Worm (Caenorhabditis elegans) whole organism, L3 larva: Measurements from ENCODE around the gene rocf-1.

Experiments used
- R02D3.7 ChIP-seq: fragments of 150-350 bp; optimal IDR thresholded peaks from 2 replicates; lab custom pipeline; 2014; ENCODE audit warnings: missing biosample characterization, missing genetic modification characterization
- ZK546.5 ChIP-seq: sonication (generic microtip); optimal IDR thresholded peaks from 2 replicates; lab custom pipeline; 2017; ENCODE audit warnings: missing biosample characterization, missing genetic modification characterization
- aly-2 ChIP-seq: fragments of 150-350 bp; optimal IDR thresholded peaks from 2 replicates; lab custom pipeline; 2014; ENCODE audit warnings: missing biosample characterization, missing genetic modification characterization
- ceh-28 ChIP-seq: fragments of 150-350 bp; optimal IDR thresholded peaks from 2 replicates; lab custom pipeline; 2014; ENCODE audit warnings: missing biosample characterization, missing genetic modification reagents, missing genetic modification characterization
- ceh-82 ChIP-seq: fragments of 150-350 bp; optimal IDR thresholded peaks from 2 replicates; lab custom pipeline; 2014; ENCODE audit warnings: missing biosample characterization, missing genetic modification characterization
- ceh-9 ChIP-seq: sonication (generic microtip); optimal IDR thresholded peaks from 2 replicates; lab custom pipeline; 2018; ENCODE audit warnings: missing biosample characterization, missing genetic modification characterization
- daf-12 ChIP-seq: fragments of 150-350 bp; optimal IDR thresholded peaks from 2 replicates; lab custom pipeline; 2014; ENCODE audit warnings: missing biosample characterization, missing genetic modification reagents, missing genetic modification characterization
- egl-27 ChIP-seq: sonication (generic microtip); optimal IDR thresholded peaks from 4 replicates; lab custom pipeline; 2017; ENCODE audit warnings: missing biosample characterization, missing genetic modification reagents, missing genetic modification characterization
- egl-5 ChIP-seq: fragments of 150-350 bp; optimal IDR thresholded peaks from 2 replicates; lab custom pipeline; 2017; ENCODE audit warnings: missing biosample characterization, missing genetic modification reagents, missing genetic modification characterization, inconsistent platforms
- elt-1 ChIP-seq: fragments of 150-350 bp; optimal IDR thresholded peaks from 2 replicates; lab custom pipeline; 2014; ENCODE audit warnings: missing biosample characterization, missing genetic modification characterization
- elt-2 ChIP-seq: sonication (generic microtip); optimal IDR thresholded peaks from 2 replicates; lab custom pipeline; 2016; ENCODE audit warnings: missing genetic modification reagents, mild to moderate bottlenecking, missing genetic modification characterization, missing compliant biosample characterization
- elt-3 ChIP-seq, 3 experiments: fragments of 150-350 bp in 1 of 3; sonication (generic microtip) in 2 of 3; optimal IDR thresholded peaks; 2 replicates in 2 of 3; 4 replicates in 1 of 3; lab custom pipeline; 2014 to 2017; ENCODE audit warnings: missing biosample characterization in 3 of 3, missing genetic modification characterization in 3 of 3
- eor-1 ChIP-seq, 2 experiments: fragments of 150-350 bp; optimal IDR thresholded peaks; 2 replicates each; lab custom pipeline; 2014 to 2018; ENCODE audit warnings: missing biosample characterization in 2 of 2, missing genetic modification characterization in 2 of 2
- fkh-10 ChIP-seq: sonication (generic microtip); optimal IDR thresholded peaks from 2 replicates; lab custom pipeline; 2017; ENCODE audit warnings: missing biosample characterization, missing genetic modification reagents, missing genetic modification characterization
- fos-1 ChIP-seq: fragments of 150-350 bp; optimal IDR thresholded peaks from 2 replicates; lab custom pipeline; 2014; ENCODE audit warnings: missing biosample characterization, missing genetic modification characterization
- hmg-11 ChIP-seq: sonication (generic microtip); optimal IDR thresholded peaks from 2 replicates; lab custom pipeline; 2016; ENCODE audit warnings: missing genetic modification characterization, missing compliant biosample characterization
- lin-15B ChIP-seq: fragments of 150-350 bp; optimal IDR thresholded peaks from 2 replicates; lab custom pipeline; 2014; ENCODE audit warnings: missing biosample characterization, missing genetic modification characterization
- lin-39 ChIP-seq: fragments of 150-350 bp; optimal IDR thresholded peaks from 2 replicates; lab custom pipeline; 2018; ENCODE audit warnings: missing biosample characterization, missing genetic modification reagents, missing genetic modification characterization
- lsy-12 ChIP-seq: sonication (generic microtip); optimal IDR thresholded peaks from 2 replicates; lab custom pipeline; 2016; ENCODE audit warnings: mild to moderate bottlenecking, missing genetic modification characterization, missing compliant biosample characterization
- mdl-1 ChIP-seq: fragments of 150-350 bp; optimal IDR thresholded peaks from 2 replicates; lab custom pipeline; 2014; ENCODE audit warnings: missing biosample characterization, missing genetic modification characterization
- mml-1 ChIP-seq: fragments of 150-350 bp; sonication (generic microtip); optimal IDR thresholded peaks from 3 replicates; lab custom pipeline; 2014; ENCODE audit warnings: missing biosample characterization, missing genetic modification characterization
- nhr-11 ChIP-seq: fragments of 150-350 bp; optimal IDR thresholded peaks from 2 replicates; lab custom pipeline; 2014; ENCODE audit warnings: missing biosample characterization, missing genetic modification characterization
- nhr-12 ChIP-seq: fragments of 150-350 bp; optimal IDR thresholded peaks from 2 replicates; lab custom pipeline; 2014; ENCODE audit warnings: missing biosample characterization, missing genetic modification characterization
- nhr-23 ChIP-seq: fragments of 150-350 bp; optimal IDR thresholded peaks from 2 replicates; lab custom pipeline; 2014; ENCODE audit warnings: missing biosample characterization, missing genetic modification reagents, missing genetic modification characterization
- nhr-237 ChIP-seq: fragments of 150-350 bp; optimal IDR thresholded peaks from 2 replicates; lab custom pipeline; 2014; ENCODE audit warnings: missing biosample characterization, missing genetic modification characterization
- nhr-25 ChIP-seq: sonication (generic microtip); optimal IDR thresholded peaks from 2 replicates; lab custom pipeline; 2017; ENCODE audit warnings: missing biosample characterization, missing genetic modification characterization
- nhr-28 ChIP-seq: fragments of 150-350 bp; optimal IDR thresholded peaks from 2 replicates; lab custom pipeline; 2014; ENCODE audit warnings: missing biosample characterization, missing genetic modification characterization
- nhr-43 ChIP-seq: sonication (generic microtip); optimal IDR thresholded peaks from 2 replicates; lab custom pipeline; 2016; ENCODE audit warnings: mild to moderate bottlenecking, missing genetic modification characterization, missing compliant biosample characterization; ENCODE audit not compliant: poor library complexity, severe bottlenecking
- nhr-67 ChIP-seq: fragments of 150-350 bp; optimal IDR thresholded peaks from 2 replicates; lab custom pipeline; 2014; ENCODE audit warnings: missing biosample characterization, missing genetic modification characterization
- nhr-76 ChIP-seq: fragments of 150-350 bp; sonication (generic microtip); optimal IDR thresholded peaks from 5 replicates; lab custom pipeline; 2014; ENCODE audit warnings: missing biosample characterization, missing genetic modification characterization
- nhr-77 ChIP-seq: fragments of 150-350 bp; optimal IDR thresholded peaks from 2 replicates; lab custom pipeline; 2014; ENCODE audit warnings: missing biosample characterization, missing genetic modification characterization
- pha-4 ChIP-seq: fragments of 150-350 bp; optimal IDR thresholded peaks from 2 replicates; lab custom pipeline; 2014; ENCODE audit warnings: missing biosample characterization, missing genetic modification reagents, missing genetic modification characterization
- pqm-1 ChIP-seq: fragments of 150-350 bp; optimal IDR thresholded peaks from 2 replicates; lab custom pipeline; 2017; ENCODE audit warnings: missing biosample characterization, missing genetic modification characterization, inconsistent platforms
- sea-2 ChIP-seq: fragments of 150-350 bp; sonication (generic microtip); optimal IDR thresholded peaks from 4 replicates; lab custom pipeline; 2014; ENCODE audit warnings: missing biosample characterization, missing genetic modification reagents, missing genetic modification characterization
- skn-1 ChIP-seq: fragments of 150-350 bp; optimal IDR thresholded peaks from 2 replicates; lab custom pipeline; 2014; ENCODE audit warnings: missing biosample characterization, missing genetic modification characterization
- snpc-4 ChIP-seq: fragments of 150-350 bp; optimal IDR thresholded peaks from 2 replicates; lab custom pipeline; 2014; ENCODE audit warnings: missing biosample characterization, missing genetic modification characterization
- tbx-2 ChIP-seq: sonication (generic microtip); optimal IDR thresholded peaks from 2 replicates; lab custom pipeline; 2016; ENCODE audit warnings: mild to moderate bottlenecking, missing genetic modification characterization, missing compliant biosample characterization
- unc-39 ChIP-seq: sonication (generic microtip); optimal IDR thresholded peaks from 4 replicates; lab custom pipeline; 2017; ENCODE audit warnings: missing biosample characterization, missing genetic modification characterization
- zag-1 ChIP-seq: fragments of 150-350 bp; optimal IDR thresholded peaks from 2 replicates; lab custom pipeline; 2014; ENCODE audit warnings: missing biosample characterization, missing genetic modification characterization
- ztf-11 ChIP-seq: fragments of 150-350 bp; optimal IDR thresholded peaks from 2 replicates; lab custom pipeline; 2014; ENCODE audit warnings: missing biosample characterization, missing genetic modification characterization
- ztf-4 ChIP-seq: fragments of 150-350 bp; optimal IDR thresholded peaks from 2 replicates; lab custom pipeline; 2014; ENCODE audit warnings: missing biosample characterization, missing genetic modification characterization

The rocf-1 gene

DNA sequence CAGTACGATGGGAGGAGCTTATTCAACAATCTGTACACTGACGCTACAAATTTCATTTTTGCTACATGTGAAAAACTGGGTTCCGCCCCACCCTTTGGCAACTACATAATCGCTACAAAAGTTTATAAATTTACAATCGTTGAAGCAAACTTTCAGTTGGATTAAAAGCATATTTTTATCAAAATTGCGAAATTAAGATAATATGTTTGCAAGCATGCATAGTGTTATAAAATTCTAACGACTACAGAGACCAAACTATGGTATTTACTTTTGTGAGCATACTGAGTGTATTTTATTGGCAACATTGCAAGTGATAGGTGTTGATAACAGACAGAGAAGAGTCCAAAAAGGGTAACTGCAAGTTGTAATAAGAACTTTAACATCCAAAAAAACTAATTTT is 14.3 kb upstream of the rocf-1 start, which contains the start of gene C06B8.2:
Gene C06B8.2 (minus strand): TSS at position 153 of the 400 bp plus-strand sequence.
- TF ChIP-seq elt-2 (tag; lab: Kevin White, UChicago) (peak; percentile 40), pha-4 (peak; percentile 52), pqm-1 (tag; lab: Kevin White, UChicago) (peak; percentile 54), nhr-43 (tag; lab: Kevin White, UChicago) (no peak)

- no peak for TF ChIP-seq ceh-9 (tag; lab: Kevin White, UChicago)
- TF ChIP-seq tbx-2 (tag; lab: Kevin White, UChicago): no peak
- no peak for TF ChIP-seq elt-1 (tag; lab: Kevin White, UChicago)
- TF ChIP-seq snpc-4 (tag; lab: Kevin White, UChicago): no peak
- no peak for TF ChIP-seq ztf-11
- TF ChIP-seq sea-2 (GFP tag; lab: Kevin White, UChicago): no peak
- no peak for TF ChIP-seq unc-39
- no peak for TF ChIP-seq hmg-11 (tag; lab: Kevin White, UChicago)
Observed at ce11 chrV:15471029-15471428, 6.7 kb upstream of the rocf-1 start, which contains the start of gene dpf-1. Gene dpf-1, plus strand, starts transcription at chrV:15471329.

DNA sequence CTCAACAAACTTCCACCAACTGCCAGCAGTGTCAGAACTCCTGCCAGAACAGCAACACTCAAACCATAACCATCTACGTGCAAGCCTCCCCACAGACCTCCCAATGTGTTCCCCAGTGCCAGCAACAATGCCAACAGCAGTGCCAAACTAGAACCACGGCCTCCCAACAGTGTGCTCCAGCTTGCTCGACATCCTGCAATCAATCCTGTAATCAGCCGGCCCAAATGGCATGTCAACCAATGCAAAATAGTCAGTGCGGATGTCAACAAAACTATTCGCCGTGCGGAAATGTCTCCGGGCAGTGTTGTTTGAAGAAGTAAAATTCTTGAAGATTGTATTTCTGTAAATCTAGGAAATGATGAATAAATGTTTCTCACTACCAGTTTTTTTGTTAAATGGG is 2.4 kb upstream of the rocf-1 start:
- TF ChIP-seq lin-39 (tag; lab: Kevin White, UChicago): no peak
- no peak for TF ChIP-seq elt-1 (tag; lab: Kevin White, UChicago)
- TF ChIP-seq mml-1: no peak
- no peak for TF ChIP-seq R02D3.7 (tag; lab: Kevin White, UChicago)
- no peak for TF ChIP-seq nhr-76 (tag; lab: Kevin White, UChicago)
- TF ChIP-seq nhr-28: no peak
- TF ChIP-seq ztf-11: no peak
- no peak for TF ChIP-seq nhr-23
- TF ChIP-seq snpc-4 (tag; lab: Kevin White, UChicago): no peak
- no peak for TF ChIP-seq elt-3 (tag; optimal IDR thresholded peaks at IDR 0.05; lab: Kevin White, UChicago)
- no peak for TF ChIP-seq zag-1
- no peak for TF ChIP-seq aly-2
- TF ChIP-seq pqm-1 (tag; lab: Kevin White, UChicago): no peak
- no peak for TF ChIP-seq lsy-12 (tag; lab: Kevin White, UChicago)
- TF ChIP-seq nhr-77 (tag; lab: Kevin White, UChicago): no peak
- TF ChIP-seq, all 47 proteins: peak for 0

- TF ChIP-seq ztf-11: no peak
- no peak for TF ChIP-seq snpc-4 (tag; lab: Kevin White, UChicago)
Observed at ce11 chrV:15466017-15466416, 1.7 kb upstream of the rocf-1 start.

ce11 chrV:15465032-15465727 is 878 bp upstream of the rocf-1 start, which contains the start of gene pqn-71:
Gene pqn-71, plus strand, starts transcription at chrV:15465677.
- TF ChIP-seq nhr-237: no peak
- TF ChIP-seq ceh-28: no peak
- TF ChIP-seq nhr-11: peak; percentile 14
- TF ChIP-seq snpc-4 (tag; lab: Kevin White, UChicago): peak; percentile 64
- no peak for TF ChIP-seq ztf-4 (tag; lab: Kevin White, UChicago)
- peak; percentile 56 for TF ChIP-seq hmg-11 (tag; lab: Kevin White, UChicago)
- peak; percentile 76 for TF ChIP-seq nhr-76 (tag; lab: Kevin White, UChicago)
- TF ChIP-seq mdl-1 (tag; lab: Kevin White, UChicago): peak; percentile 11
- no peak for TF ChIP-seq ztf-11
- no peak for TF ChIP-seq ZK546.5 (tag; lab: Kevin White, UChicago)
- no peak for TF ChIP-seq nhr-28
- peak; percentile 54 for TF ChIP-seq R02D3.7 (tag; lab: Kevin White, UChicago)
- peak; percentile 63 for TF ChIP-seq lin-39 (tag; lab: Kevin White, UChicago)
- TF ChIP-seq skn-1 (tag; lab: Kevin White, UChicago): peak; percentile 70
- peak; percentile 67 for TF ChIP-seq lin-15B (tag; lab: Kevin White, UChicago)
- TF ChIP-seq lsy-12 (tag; lab: Kevin White, UChicago): peak; percentile 71
- TF ChIP-seq nhr-25 (tag; lab: Kevin White, UChicago): peak; percentile 77
- TF ChIP-seq fkh-10: no peak
- peak; percentile 85 for TF ChIP-seq tbx-2 (tag; lab: Kevin White, UChicago)
- TF ChIP-seq zag-1: no peak
- peak; percentile 68 for TF ChIP-seq pqm-1 (tag; lab: Kevin White, UChicago)
- TF ChIP-seq nhr-23: peak; percentile 81
- no peak for TF ChIP-seq daf-12 (tag; lab: Kevin White, UChicago)
- TF ChIP-seq egl-5 (tag; lab: Kevin White, UChicago): no peak
- peak in 1 of 3 experiments; percentile 76 for TF ChIP-seq elt-3 (tag; optimal IDR thresholded peaks at IDR 0.05; lab: Kevin White, UChicago)
- TF ChIP-seq pha-4: no peak
- no peak for TF ChIP-seq eor-1 (tag; optimal IDR thresholded peaks at IDR 0.05; lab: Kevin White, UChicago)
- peak; percentile 83 for TF ChIP-seq fos-1 (tag; lab: Kevin White, UChicago)
- peak; percentile 40 for TF ChIP-seq ceh-82 (tag; lab: Kevin White, UChicago)
- no peak for TF ChIP-seq nhr-67 (tag; lab: Kevin White, UChicago)
- TF ChIP-seq ceh-9 (tag; lab: Kevin White, UChicago): no peak
- TF ChIP-seq elt-1 (tag; lab: Kevin White, UChicago): no peak
- no peak for TF ChIP-seq nhr-12 (tag; lab: Kevin White, UChicago)
- TF ChIP-seq unc-39: no peak
- no peak for TF ChIP-seq sea-2 (GFP tag; lab: Kevin White, UChicago)
- TF ChIP-seq egl-27: peak; percentile 82
